Fruit fly (Drosophila melanogaster) whole organism, embryonic: ENCODE measurements around the gene klu.

ENCODE experiments used
- Aef1 ChIP-seq: fragments of 200-800 bp; sonication (Bioruptor generic); IDR thresholded peaks from 3 replicates; pipeline ENCODE4 v1.3.6; 2022; ENCODE audit warnings: missing biosample characterization, missing genetic modification characterization
- Atf6 ChIP-seq: fragments of 200-800 bp; sonication (Bioruptor generic); IDR thresholded peaks from 2 replicates; pipeline ENCODE4 v1.3.6; 2022; ENCODE audit warnings: missing biosample characterization, missing genetic modification characterization
- C15 ChIP-seq: fragments of 200-800 bp; sonication (Bioruptor generic); IDR thresholded peaks from 3 replicates; pipeline ENCODE4 v1.3.6; 2022; ENCODE audit warnings: missing biosample characterization, missing genetic modification characterization
- CG10147 ChIP-seq: fragments of 200-800 bp; sonication (Bioruptor generic); optimal IDR thresholded peaks from 2 replicates; lab custom pipeline; 2019; ENCODE audit warnings: missing biosample characterization, mild to moderate bottlenecking, missing genetic modification characterization, moderate library complexity
- CG11504 ChIP-seq: fragments of 200-800 bp; sonication (Bioruptor generic); optimal IDR thresholded peaks from 3 replicates; lab custom pipeline; 2019; ENCODE audit warnings: missing biosample characterization, mild to moderate bottlenecking, missing genetic modification characterization, moderate library complexity
- CG12236 ChIP-seq: fragments of 200-800 bp; sonication (Bioruptor generic); optimal IDR thresholded peaks from 2 replicates; lab custom pipeline; 2016; ENCODE audit warnings: missing biosample characterization, missing genetic modification characterization
- CG13424 ChIP-seq: fragments of 200-800 bp; sonication (Bioruptor generic); optimal IDR thresholded peaks from 2 replicates; lab custom pipeline; 2019; ENCODE audit warnings: missing biosample characterization, mild to moderate bottlenecking, missing genetic modification characterization, moderate library complexity
- CG13624 ChIP-seq: fragments of 200-800 bp; sonication (Bioruptor generic); optimal IDR thresholded peaks from 2 replicates; lab custom pipeline; 2016; ENCODE audit warnings: missing biosample characterization, missing genetic modification characterization
- CG13775 ChIP-seq: fragments of 200-800 bp; sonication (Bioruptor generic); optimal IDR thresholded peaks from 3 replicates; lab custom pipeline; 2017; ENCODE audit warnings: missing biosample characterization, mild to moderate bottlenecking, missing genetic modification characterization
- CG14441 ChIP-seq: fragments of 200-800 bp; sonication (Bioruptor generic); IDR thresholded peaks from 2 replicates; pipeline ENCODE4 v1.3.6; 2022; ENCODE audit warnings: missing biosample characterization, missing genetic modification characterization
- CG16779 ChIP-seq: fragments of 200-800 bp; sonication (Bioruptor generic); IDR thresholded peaks from 2 replicates; pipeline ENCODE4 v1.3.6; 2022; ENCODE audit warnings: missing biosample characterization, missing genetic modification characterization
- CG30403 ChIP-seq: fragments of 200-800 bp; sonication (Bioruptor generic); optimal IDR thresholded peaks from 3 replicates; lab custom pipeline; 2016; ENCODE audit warnings: missing biosample characterization, missing genetic modification characterization
- CG3281 ChIP-seq: fragments of 200-800 bp; sonication (Bioruptor generic); optimal IDR thresholded peaks from 3 replicates; lab custom pipeline; 2017; ENCODE audit warnings: missing biosample characterization, mild to moderate bottlenecking, missing genetic modification characterization
- CG3726 ChIP-seq: fragments of 200-800 bp; sonication (Bioruptor generic); IDR thresholded peaks from 3 replicates; pipeline ENCODE4, ENCODE4 v1.3.6; 2022; ENCODE audit warnings: missing biosample characterization, missing genetic modification characterization
- CG3847 ChIP-seq: fragments of 200-800 bp; sonication (Bioruptor generic); IDR thresholded peaks from 2 replicates; pipeline ENCODE4 v1.3.6; 2022; ENCODE audit warnings: missing biosample characterization, missing genetic modification characterization
- CG43689 ChIP-seq: fragments of 200-800 bp; sonication (Bioruptor generic); IDR thresholded peaks from 2 replicates; pipeline ENCODE4 v1.3.6; 2022; ENCODE audit warnings: missing biosample characterization, missing genetic modification characterization
- CG4424 ChIP-seq: fragments of 200-800 bp; sonication (Bioruptor generic); optimal IDR thresholded peaks from 3 replicates; lab custom pipeline; 2016; ENCODE audit warnings: missing biosample characterization, missing genetic modification characterization
- CG6791 ChIP-seq: fragments of 200-800 bp; sonication (Bioruptor generic); IDR thresholded peaks from 3 replicates; pipeline ENCODE4 v1.3.6; 2022; ENCODE audit warnings: missing biosample characterization, missing genetic modification characterization; ENCODE audit not compliant: partially characterized antibody
- CG7372 ChIP-seq: fragments of 200-800 bp; sonication (Bioruptor generic); IDR thresholded peaks from 2 replicates; pipeline ENCODE4 v1.3.6; 2022; ENCODE audit warnings: missing biosample characterization, missing genetic modification characterization
- CG7556 ChIP-seq: fragments of 200-800 bp; sonication (Bioruptor generic); optimal IDR thresholded peaks from 2 replicates; lab custom pipeline; 2017; ENCODE audit warnings: missing biosample characterization, mild to moderate bottlenecking, missing genetic modification characterization
- CG7928 ChIP-seq: fragments of 200-800 bp; sonication (Bioruptor generic); optimal IDR thresholded peaks from 2 replicates; lab custom pipeline; 2017; ENCODE audit warnings: missing biosample characterization, mild to moderate bottlenecking, missing genetic modification characterization
- Chrac-16 ChIP-seq: fragments of 200-800 bp; sonication (Bioruptor generic); optimal IDR thresholded peaks from 3 replicates; lab custom pipeline; 2016; ENCODE audit warnings: missing biosample characterization, missing genetic modification characterization
- CkIIα-i1 ChIP-seq: fragments of 200-800 bp; sonication (Bioruptor generic); IDR thresholded peaks from 2 replicates; pipeline ENCODE4 v1.3.6; 2022; ENCODE audit warnings: missing biosample characterization, missing genetic modification characterization
- Ets65A ChIP-seq: fragments of 200-800 bp; sonication (Bioruptor generic); peaks from one replicate; lab custom pipeline; 2016; ENCODE audit warnings: missing biosample characterization, missing genetic modification characterization
- Fer1 ChIP-seq: fragments of 200-800 bp; sonication (Bioruptor generic); optimal IDR thresholded peaks from 2 replicates; lab custom pipeline; 2017; ENCODE audit warnings: missing biosample characterization, mild to moderate bottlenecking, missing genetic modification characterization
- Fer3 ChIP-seq: fragments of 200-800 bp; sonication (Bioruptor generic); optimal IDR thresholded peaks from 2 replicates; lab custom pipeline; 2018; ENCODE audit warnings: missing biosample characterization, mild to moderate bottlenecking, missing genetic modification characterization, moderate library complexity
- Mad ChIP-seq: fragments of 200-800 bp; sonication (Bioruptor generic); optimal IDR thresholded peaks from 2 replicates; lab custom pipeline; 2016; ENCODE audit warnings: missing biosample characterization, missing genetic modification characterization
- Med ChIP-seq: fragments of 200-800 bp; sonication (Bioruptor generic); peaks from one replicate; lab custom pipeline; 2016; ENCODE audit warnings: missing biosample characterization, missing genetic modification characterization, mild to moderate bottlenecking, inconsistent platforms, moderate library complexity
- Opbp ChIP-seq: fragments of 200-800 bp; sonication (Bioruptor generic); IDR thresholded peaks from 3 replicates; pipeline ENCODE4 v1.3.6; 2022; ENCODE audit warnings: missing biosample characterization, missing genetic modification characterization; ENCODE audit not compliant: partially characterized antibody
- Rfx ChIP-seq: fragments of 200-800 bp; sonication (Bioruptor generic); IDR thresholded peaks from 2 replicates; pipeline ENCODE4 v1.3.6; 2022; ENCODE audit warnings: missing biosample characterization, missing genetic modification characterization
- Scr ChIP-seq: fragments of 200-800 bp; sonication (Bioruptor generic); IDR thresholded peaks from 2 replicates; pipeline ENCODE4 v1.3.6; 2022; ENCODE audit warnings: missing biosample characterization, missing genetic modification characterization; ENCODE audit not compliant: partially characterized antibody
- YL-1 ChIP-seq: fragments of 200-800 bp; sonication (Bioruptor generic); optimal IDR thresholded peaks from 3 replicates; lab custom pipeline; 2017; ENCODE audit warnings: missing biosample characterization, mild to moderate bottlenecking, missing genetic modification characterization
- amos ChIP-seq: fragments of 200-800 bp; sonication (Bioruptor generic); IDR thresholded peaks from 2 replicates; pipeline ENCODE4 v1.3.6; 2022; ENCODE audit warnings: missing biosample characterization, missing genetic modification characterization; ENCODE audit not compliant: partially characterized antibody
- aop ChIP-seq: fragments of 200-800 bp; sonication (Bioruptor generic); IDR thresholded peaks from 2 replicates; pipeline ENCODE4 v1.3.6; 2022; ENCODE audit warnings: missing biosample characterization, missing genetic modification characterization
- ara ChIP-seq: fragments of 200-800 bp; sonication (Bioruptor generic); IDR thresholded peaks from 2 replicates; pipeline ENCODE4 v1.3.6; 2022; ENCODE audit warnings: missing biosample characterization, missing genetic modification characterization
- bcd ChIP-seq: fragments of 200-800 bp; sonication (Bioruptor generic); optimal IDR thresholded peaks from 2 replicates; lab custom pipeline; 2017; ENCODE audit warnings: missing biosample characterization, mild to moderate bottlenecking, missing genetic modification characterization
- cato ChIP-seq: fragments of 200-800 bp; sonication (Bioruptor generic); optimal IDR thresholded peaks from 2 replicates; lab custom pipeline; 2016; ENCODE audit warnings: missing biosample characterization, missing genetic modification characterization, borderline replicate concordance
- chm ChIP-seq: fragments of 200-800 bp; sonication (Bioruptor generic); IDR thresholded peaks from 2 replicates; pipeline ENCODE4 v1.3.6; 2022; ENCODE audit warnings: missing biosample characterization, missing genetic modification characterization
- ci ChIP-seq: fragments of 200-800 bp; sonication (Bioruptor generic); IDR thresholded peaks from 3 replicates; pipeline ENCODE4 v1.3.6; 2022; ENCODE audit warnings: missing biosample characterization, missing genetic modification characterization
- dmrt99B ChIP-seq: fragments of 200-800 bp; sonication (Bioruptor generic); optimal IDR thresholded peaks from 2 replicates; lab custom pipeline; 2018; ENCODE audit warnings: missing biosample characterization, mild to moderate bottlenecking, missing genetic modification characterization, moderate library complexity
- gem ChIP-seq: fragments of 200-800 bp; sonication (Bioruptor generic); optimal IDR thresholded peaks from 2 replicates; lab custom pipeline; 2019; ENCODE audit warnings: missing biosample characterization, mild to moderate bottlenecking, missing genetic modification characterization, moderate library complexity
- maf-S ChIP-seq: fragments of 200-800 bp; sonication (Bioruptor generic); optimal IDR thresholded peaks from 2 replicates; lab custom pipeline; 2016; ENCODE audit warnings: missing biosample characterization, missing genetic modification characterization
- org-1 ChIP-seq: fragments of 200-800 bp; sonication (Bioruptor generic); optimal IDR thresholded peaks from 2 replicates; lab custom pipeline; 2017; ENCODE audit warnings: missing biosample characterization, missing genetic modification characterization
- pum ChIP-seq: fragments of 200-800 bp; sonication (Bioruptor generic); optimal IDR thresholded peaks from 2 replicates; lab custom pipeline; 2016; ENCODE audit warnings: missing biosample characterization, missing genetic modification characterization
- row ChIP-seq: fragments of 200-800 bp; sonication (Bioruptor generic); IDR thresholded peaks from 3 replicates; pipeline ENCODE4 v1.3.6; 2022; ENCODE audit warnings: missing biosample characterization, missing genetic modification characterization
- schlank ChIP-seq: fragments of 200-800 bp; sonication (Bioruptor generic); optimal IDR thresholded peaks from 2 replicates; lab custom pipeline; 2018; ENCODE audit warnings: missing biosample characterization, mild to moderate bottlenecking, missing genetic modification characterization
- sens ChIP-seq: fragments of 200-800 bp; sonication (Bioruptor generic); peaks from one replicate; lab custom pipeline; 2016; ENCODE audit warnings: missing biosample characterization, missing genetic modification characterization
- sima ChIP-seq: fragments of 200-800 bp; sonication (Bioruptor generic); optimal IDR thresholded peaks from 2 replicates; lab custom pipeline; 2016; ENCODE audit warnings: missing biosample characterization, missing genetic modification characterization
- trem ChIP-seq: fragments of 200-800 bp; optimal IDR thresholded peaks from 3 replicates; lab custom pipeline; 2019; ENCODE audit warnings: missing biosample characterization, mild to moderate bottlenecking, missing genetic modification characterization, moderate library complexity
- ttk ChIP-seq: fragments of 200-800 bp; sonication (Bioruptor generic); IDR thresholded peaks from 2 replicates; pipeline ENCODE4 v2.1.2; 2022; ENCODE audit warnings: missing biosample characterization, missing genetic modification characterization
- zfh1 ChIP-seq: fragments of 200-800 bp; sonication (Bioruptor generic); IDR thresholded peaks from 3 replicates; pipeline ENCODE4 v1.3.6; 2022; ENCODE audit warnings: missing biosample characterization, missing genetic modification characterization

The klu gene

DNA sequence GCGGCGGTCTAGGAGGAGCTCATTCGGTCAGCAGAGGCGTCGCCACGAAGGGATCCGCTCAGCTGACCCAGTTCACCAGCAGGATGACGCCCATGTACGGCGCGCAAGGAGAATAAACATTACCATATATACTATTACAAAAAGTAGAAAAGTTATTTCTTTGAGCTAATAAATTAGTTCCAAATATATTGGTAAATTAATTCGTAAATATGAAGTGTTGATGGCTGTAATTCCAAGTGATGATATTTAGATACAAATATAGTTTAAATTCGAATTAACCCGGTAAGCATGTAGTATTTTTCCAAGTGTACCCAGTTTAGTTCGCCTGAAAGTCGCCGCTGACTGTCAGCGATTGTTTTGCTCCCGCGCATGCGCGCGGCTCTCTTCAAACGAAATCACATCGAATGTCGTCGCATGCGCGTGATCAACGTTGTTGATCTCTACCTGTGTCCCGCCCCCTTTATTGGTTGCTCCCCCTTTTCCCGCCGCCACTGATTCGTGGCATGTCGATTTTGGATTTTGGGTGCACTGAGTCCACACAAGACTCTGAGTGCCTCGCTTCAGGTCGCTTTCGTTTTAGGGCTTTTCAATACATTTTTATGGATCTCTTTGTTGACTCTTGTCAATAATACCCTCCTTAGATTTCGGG, 46.8 kb downstream of the klu start (continued):
- TF ChIP-seq CG4424 (GFP tag; lab: Kevin White, UChicago) (no peak), CG7928 (no peak), dmrt99B (tag; lab: Kevin White, UChicago) (no peak), pum (GFP tag; lab: Kevin White, UChicago) (no peak), Fer3 (tag; lab: Kevin White, UChicago) (no peak), Rfx (GFP tag; lab: Robert Waterston, UW) (no peak), schlank (tag; lab: Kevin White, UChicago) (no peak), ttk (no peak), C15 (no peak), sima (GFP tag; lab: Kevin White, UChicago) (no peak), ara (GFP tag; lab: Robert Waterston, UW) (no peak), trem (peak; percentile 4), zfh1 (GFP tag; lab: Robert Waterston, UW) (no peak; the same call in 2 of the 3 replicates), CG3726 (GFP tag; lab: Robert Waterston, UW) (no peak), Mad (GFP tag; lab: Kevin White, UChicago) (no peak), Med (GFP tag; lab: Kevin White, UChicago) (no peak), gem (tag; lab: Kevin White, UChicago) (peak; percentile 53), Aef1 (GFP tag; lab: Robert Waterston, UW) (no peak), CG14441 (no peak), CG43689 (GFP tag; lab: Robert Waterston, UW) (no peak), Ets65A (peak; percentile 90), Opbp (GFP tag; lab: Robert Waterston, UW) (0 out of 3 replicates have a peak, but pooled peaks have one; percentile 17), CG13624 (GFP tag; lab: Kevin White, UChicago) (no peak), CG13424 (tag; lab: Kevin White, UChicago) (peak; percentile 7), CG6791 (GFP tag; lab: Robert Waterston, UW) (no peak), CG16779 (GFP tag; lab: Robert Waterston, UW) (no peak), CG13775 (GFP tag; lab: Kevin White, UChicago) (no peak), bcd (GFP tag; lab: Kevin White, UChicago) (no peak), CG7556 (GFP tag; lab: Kevin White, UChicago) (peak; percentile 7), ci (GFP tag; lab: Robert Waterston, UW) (peak; percentile 58; the same call in 1 of the 3 replicates), Atf6 (no peak), CG12236 (GFP tag; lab: Kevin White, UChicago) (no peak), maf-S (GFP tag; lab: Kevin White, UChicago) (no peak), amos (GFP tag; lab: Robert Waterston, UW) (no peak), aop (GFP tag; lab: Robert Waterston, UW) (no peak), CG30403 (GFP tag; lab: Kevin White, UChicago) (peak; percentile 20), Chrac-16 (peak; percentile 12), Fer1 (no peak), chm (GFP tag; lab: Robert Waterston, UW) (peak; percentile 38; the same call in 1 of the 2 replicates), sens (peak; percentile 85), Scr (GFP tag; lab: Robert Waterston, UW) (no peak), CG7372 (no peak), YL-1 (GFP tag; lab: Kevin White, UChicago) (no peak), cato (GFP tag; lab: Kevin White, UChicago) (no peak), CG11504 (tag; lab: Kevin White, UChicago) (peak; percentile 14), CG3281 (GFP tag; lab: Kevin White, UChicago) (no peak), CkIIα-i1 (no peak), CG3847 (GFP tag; lab: Robert Waterston, UW) (no peak), row (peak; percentile 23; the same call in 1 of the 3 replicates), CG10147 (GFP tag; lab: Kevin White, UChicago) (no peak), org-1 (no peak)
